Fruit fly (Drosophila melanogaster) whole organism, embryonic: ENCODE results near the gene CG6041.

Source experiments
- BEAF-32 ChIP-seq: fragments of 200-800 bp; sonication (Bioruptor generic); optimal IDR thresholded peaks from 3 replicates; lab custom pipeline; 2017; ENCODE audit warnings: missing biosample characterization, missing genetic modification characterization, mild to moderate bottlenecking, moderate library complexity, missing genetic modification reagents
- BtbVII ChIP-seq: fragments of 200-800 bp; sonication (Bioruptor generic); optimal IDR thresholded peaks from 3 replicates; lab custom pipeline; 2017; ENCODE audit warnings: missing biosample characterization, mild to moderate bottlenecking, missing genetic modification characterization
- CG11695 ChIP-seq: fragments of 200-800 bp; sonication (Bioruptor generic); IDR thresholded peaks from 3 replicates; pipeline ENCODE4 v1.3.6; 2022; ENCODE audit warnings: missing biosample characterization, missing genetic modification characterization
- CG12659 ChIP-seq: fragments of 200-800 bp; sonication (Bioruptor generic); optimal IDR thresholded peaks from 3 replicates; lab custom pipeline; 2017; ENCODE audit warnings: mild to moderate bottlenecking, missing biosample characterization, missing genetic modification reagents, missing genetic modification characterization
- CG12744 ChIP-seq: fragments of 200-800 bp; sonication (Bioruptor generic); optimal IDR thresholded peaks from 2 replicates; lab custom pipeline; 2016; ENCODE audit warnings: missing biosample characterization, missing genetic modification characterization
- CG15479 ChIP-seq: fragments of 200-800 bp; sonication (Bioruptor generic); optimal IDR thresholded peaks from 3 replicates; lab custom pipeline; 2019; ENCODE audit warnings: missing biosample characterization, mild to moderate bottlenecking, missing genetic modification characterization, moderate library complexity
- CG17328 ChIP-seq: fragments of 200-800 bp; sonication (Bioruptor generic); IDR thresholded peaks from 2 replicates; pipeline ENCODE4 v1.3.6; 2022; ENCODE audit warnings: missing biosample characterization, missing genetic modification characterization
- CG17385 ChIP-seq: fragments of 200-800 bp; sonication (Bioruptor generic); optimal IDR thresholded peaks from 3 replicates; lab custom pipeline; 2018; ENCODE audit warnings: missing biosample characterization, mild to moderate bottlenecking, missing genetic modification characterization
- CG2120 ChIP-seq: fragments of 200-800 bp; sonication (Bioruptor generic); optimal IDR thresholded peaks from 3 replicates; lab custom pipeline; 2016; ENCODE audit warnings: missing biosample characterization, missing genetic modification characterization
- CG30020 ChIP-seq: fragments of 200-800 bp; optimal IDR thresholded peaks from 2 replicates; lab custom pipeline; 2019; ENCODE audit warnings: missing biosample characterization, mild to moderate bottlenecking, missing genetic modification characterization, moderate library complexity
- CG31388 ChIP-seq: fragments of 200-800 bp; sonication (Bioruptor generic); optimal IDR thresholded peaks from 2 replicates; lab custom pipeline; 2016; ENCODE audit warnings: missing biosample characterization, missing genetic modification characterization
- CG3163 ChIP-seq: fragments of 200-800 bp; sonication (Bioruptor generic); optimal IDR thresholded peaks from 3 replicates; lab custom pipeline; 2016; ENCODE audit warnings: missing biosample characterization, missing genetic modification characterization
- CG32772 ChIP-seq: fragments of 200-800 bp; sonication (Bioruptor generic); IDR thresholded peaks from 2 replicates; pipeline ENCODE4 v1.3.6; 2022; ENCODE audit warnings: missing biosample characterization, missing genetic modification characterization
- CG3281 ChIP-seq: fragments of 200-800 bp; sonication (Bioruptor generic); optimal IDR thresholded peaks from 3 replicates; lab custom pipeline; 2017; ENCODE audit warnings: missing biosample characterization, mild to moderate bottlenecking, missing genetic modification characterization
- CG33213 ChIP-seq: fragments of 200-800 bp; sonication (Bioruptor generic); optimal IDR thresholded peaks from 3 replicates; lab custom pipeline; 2016; ENCODE audit warnings: missing biosample characterization, missing genetic modification characterization
- CG34422 ChIP-seq: fragments of 200-800 bp; sonication (Bioruptor generic); IDR thresholded peaks from 3 replicates; pipeline ENCODE4 v1.3.6; 2022; ENCODE audit warnings: missing biosample characterization, missing genetic modification characterization
- CG4282 ChIP-seq: fragments of 200-800 bp; sonication (Bioruptor generic); optimal IDR thresholded peaks from 2 replicates; lab custom pipeline; 2016; ENCODE audit warnings: missing biosample characterization, missing genetic modification characterization
- CG4617 ChIP-seq: fragments of 200-800 bp; sonication (Bioruptor generic); optimal IDR thresholded peaks from 3 replicates; lab custom pipeline; 2016; ENCODE audit warnings: missing biosample characterization, missing genetic modification characterization, borderline replicate concordance
- CG5180 ChIP-seq: fragments of 200-800 bp; sonication (Bioruptor generic); optimal IDR thresholded peaks from 3 replicates; lab custom pipeline; 2017; ENCODE audit warnings: missing biosample characterization, missing genetic modification characterization, mild to moderate bottlenecking, moderate library complexity, missing genetic modification reagents
- CG6854 ChIP-seq: fragments of 200-800 bp; sonication (Bioruptor generic); optimal IDR thresholded peaks from 3 replicates; lab custom pipeline; 2017; ENCODE audit warnings: missing biosample characterization, mild to moderate bottlenecking, missing genetic modification characterization
- CG7786 ChIP-seq: fragments of 200-800 bp; sonication (Bioruptor generic); optimal IDR thresholded peaks from 2 replicates; lab custom pipeline; 2016; ENCODE audit warnings: missing biosample characterization, missing genetic modification characterization
- CG7987 ChIP-seq: fragments of 200-800 bp; sonication (Bioruptor generic); optimal IDR thresholded peaks from 2 replicates; lab custom pipeline; 2018; ENCODE audit warnings: missing biosample characterization, mild to moderate bottlenecking, missing genetic modification characterization, moderate library complexity
- CTCF ChIP-seq: fragments of 200-800 bp; sonication (Bioruptor generic); optimal IDR thresholded peaks from 2 replicates; lab custom pipeline; 2017; ENCODE audit warnings: missing biosample characterization, mild to moderate bottlenecking, missing genetic modification characterization, moderate library complexity
- Dek ChIP-seq: fragments of 200-800 bp; sonication (Bioruptor generic); optimal IDR thresholded peaks from 3 replicates; lab custom pipeline; 2019; ENCODE audit warnings: missing biosample characterization, mild to moderate bottlenecking, missing genetic modification characterization, moderate library complexity
- Doc2 ChIP-seq: fragments of 200-800 bp; sonication (Bioruptor generic); IDR thresholded peaks from 2 replicates; pipeline ENCODE4 v1.3.6; 2022; ENCODE audit warnings: missing biosample characterization, missing genetic modification characterization
- Eip74EF ChIP-seq, 2 experiments: fragments of 200-800 bp in 1 of 2; fragments of >200 bp in 1 of 2; sonication (Bioruptor generic) in 1 of 2; optimal IDR thresholded peaks; 2 replicates each; lab custom pipeline; 2017 to 2019; ENCODE audit warnings: missing biosample characterization in 2 of 2, missing genetic modification characterization in 2 of 2, mild to moderate bottlenecking in 1 of 2, moderate library complexity in 1 of 2
- Jarid2 ChIP-seq: fragments of 200-800 bp; sonication (Bioruptor generic); optimal IDR thresholded peaks from 3 replicates; lab custom pipeline; 2017; ENCODE audit warnings: mild to moderate bottlenecking, missing biosample characterization, missing genetic modification reagents, missing genetic modification characterization
- Kr ChIP-seq: fragments of 200-800 bp; sonication (Bioruptor generic); optimal IDR thresholded peaks from 2 replicates; lab custom pipeline; 2017; ENCODE audit warnings: missing biosample characterization, mild to moderate bottlenecking, missing genetic modification characterization
- NK7.1 ChIP-seq: fragments of 200-800 bp; sonication (Bioruptor generic); optimal IDR thresholded peaks from 3 replicates; lab custom pipeline; 2016; ENCODE audit warnings: missing biosample characterization, missing genetic modification characterization
- Oaz ChIP-seq: fragments of 200-800 bp; sonication (Bioruptor generic); IDR thresholded peaks from 2 replicates; pipeline ENCODE4 v1.3.6; 2022; ENCODE audit warnings: missing biosample characterization, missing genetic modification characterization
- Opbp ChIP-seq: fragments of 200-800 bp; sonication (Bioruptor generic); IDR thresholded peaks from 3 replicates; pipeline ENCODE4 v1.3.6; 2022; ENCODE audit warnings: missing biosample characterization, missing genetic modification characterization; ENCODE audit not compliant: partially characterized antibody
- Spps ChIP-seq: fragments of 200-800 bp; sonication (Bioruptor generic); optimal IDR thresholded peaks from 2 replicates; lab custom pipeline; 2018; ENCODE audit warnings: missing biosample characterization, mild to moderate bottlenecking, missing genetic modification characterization
- Xrp1 ChIP-seq: fragments of 200-800 bp; sonication (Bioruptor generic); IDR thresholded peaks from 2 replicates; pipeline ENCODE4 v1.3.6; 2022; ENCODE audit warnings: missing biosample characterization, missing genetic modification characterization
- aop ChIP-seq: fragments of 200-800 bp; sonication (Bioruptor generic); IDR thresholded peaks from 2 replicates; pipeline ENCODE4 v1.3.6; 2022; ENCODE audit warnings: missing biosample characterization, missing genetic modification characterization
- bsh ChIP-seq, 2 experiments: fragments of 200-800 bp; sonication (Bioruptor generic); optimal IDR thresholded peaks; 2 replicates each; lab custom pipeline; 2017 to 2018; ENCODE audit warnings: mild to moderate bottlenecking in 2 of 2, missing biosample characterization in 2 of 2, missing genetic modification characterization in 2 of 2, moderate library complexity in 1 of 2
- btn ChIP-seq: fragments of 200-800 bp; sonication (Bioruptor generic); optimal IDR thresholded peaks from 2 replicates; lab custom pipeline; 2016; ENCODE audit warnings: missing biosample characterization, missing genetic modification characterization
- caup ChIP-seq: fragments of 200-800 bp; sonication (Bioruptor generic); optimal IDR thresholded peaks from 3 replicates; lab custom pipeline; 2017; ENCODE audit warnings: missing biosample characterization, mild to moderate bottlenecking, missing genetic modification characterization, moderate library complexity; ENCODE audit not compliant: severe bottlenecking
- cg ChIP-seq: fragments of 200-800 bp; sonication (Bioruptor generic); optimal IDR thresholded peaks from 3 replicates; lab custom pipeline; 2019; ENCODE audit warnings: missing biosample characterization, mild to moderate bottlenecking, missing genetic modification characterization, moderate library complexity
- chn ChIP-seq: fragments of 200-800 bp; sonication (Bioruptor generic); optimal IDR thresholded peaks from 2 replicates; lab custom pipeline; 2016; ENCODE audit warnings: missing biosample characterization, missing genetic modification characterization
- ci ChIP-seq: fragments of 200-800 bp; sonication (Bioruptor generic); IDR thresholded peaks from 3 replicates; pipeline ENCODE4 v1.3.6; 2022; ENCODE audit warnings: missing biosample characterization, missing genetic modification characterization
- crol ChIP-seq: fragments of 200-800 bp; sonication (Bioruptor generic); IDR thresholded peaks from 2 replicates; pipeline ENCODE4 v1.3.6; 2022; ENCODE audit warnings: missing biosample characterization, missing genetic modification characterization
- crp ChIP-seq, 2 experiments: fragments of 200-800 bp; sonication (Bioruptor generic); optimal IDR thresholded peaks; 2 replicates in 1 of 2; 3 replicates in 1 of 2; lab custom pipeline; 2017; ENCODE audit warnings: missing biosample characterization in 2 of 2, missing genetic modification characterization in 2 of 2, mild to moderate bottlenecking in 1 of 2, moderate library complexity in 1 of 2
- her ChIP-seq: fragments of 200-800 bp; sonication (Bioruptor generic); optimal IDR thresholded peaks from 2 replicates; lab custom pipeline; 2016; ENCODE audit warnings: missing biosample characterization, missing genetic modification characterization
- jigr1 ChIP-seq: fragments of 200-800 bp; sonication (Bioruptor generic); IDR thresholded peaks from 3 replicates; pipeline ENCODE4 v1.3.6; 2022; ENCODE audit warnings: missing biosample characterization, missing genetic modification characterization
- pita ChIP-seq: fragments of 200-800 bp; sonication (Bioruptor generic); optimal IDR thresholded peaks from 2 replicates; lab custom pipeline; 2017; ENCODE audit warnings: missing biosample characterization, mild to moderate bottlenecking, missing genetic modification characterization
- scrt ChIP-seq: fragments of 200-800 bp; sonication (Bioruptor generic); optimal IDR thresholded peaks from 2 replicates; lab custom pipeline; 2018; ENCODE audit warnings: missing biosample characterization, mild to moderate bottlenecking, missing genetic modification characterization, moderate library complexity
- sd ChIP-seq: fragments of 200-800 bp; sonication (Bioruptor generic); optimal IDR thresholded peaks from 3 replicates; lab custom pipeline; 2018; ENCODE audit warnings: missing biosample characterization, mild to moderate bottlenecking, missing genetic modification characterization, moderate library complexity
- shn ChIP-seq: fragments of 200-800 bp; sonication (Bioruptor generic); optimal IDR thresholded peaks from 3 replicates; lab custom pipeline; 2016; ENCODE audit warnings: missing biosample characterization, missing genetic modification characterization
- sqz ChIP-seq: fragments of 200-800 bp; sonication (Bioruptor generic); optimal IDR thresholded peaks from 3 replicates; lab custom pipeline; 2018; ENCODE audit warnings: missing biosample characterization, mild to moderate bottlenecking, missing genetic modification characterization
- sr ChIP-seq: fragments of 200-800 bp; sonication (Bioruptor generic); IDR thresholded peaks from 3 replicates; pipeline ENCODE4 v1.3.6; 2022; ENCODE audit warnings: missing biosample characterization, missing genetic modification characterization
- stwl ChIP-seq: fragments of 200-800 bp; sonication (Bioruptor generic); optimal IDR thresholded peaks from 3 replicates; lab custom pipeline; 2018; ENCODE audit warnings: missing biosample characterization, mild to moderate bottlenecking, missing genetic modification characterization, moderate library complexity

Gene CG6041

DNA sequence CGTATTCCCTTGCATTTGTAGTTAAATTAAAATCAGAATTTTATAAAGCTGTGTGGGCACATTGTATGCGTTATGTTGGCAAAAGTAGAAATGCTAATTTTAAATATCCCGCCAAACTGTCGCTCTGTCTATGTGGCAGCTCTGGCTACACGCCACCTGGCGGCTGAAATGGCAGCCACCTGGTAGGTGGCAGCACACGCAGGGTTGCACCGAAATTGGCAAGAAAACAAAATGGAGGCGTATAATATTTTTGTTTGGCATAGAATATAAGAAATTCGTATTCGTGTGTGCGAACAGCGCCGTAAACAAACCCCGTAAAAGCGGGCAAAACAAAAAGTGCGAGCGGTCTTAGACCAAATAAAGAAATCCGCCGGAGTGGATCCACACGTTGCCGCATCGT, 40.0 kb upstream of the CG6041 start, which contains the start of gene CG12236 (continued):
- TF ChIP-seq Dek (tag; lab: Kevin White, UChicago) (peak; percentile 38), ci (GFP tag; lab: Robert Waterston, UW) (peak; percentile 64; the same call in 2 of the 3 replicates), CTCF (GFP tag; lab: Kevin White, UChicago) (peak; percentile 97), CG12659 (GFP tag; lab: Kevin White, UChicago) (peak; percentile 85), stwl (tag; lab: Kevin White, UChicago) (peak; percentile 72), crol (GFP tag; lab: Robert Waterston, UW) (no peak), CG17328 (GFP tag; lab: Robert Waterston, UW) (peak; percentile 39; the same call in 1 of the 2 replicates), CG7987 (GFP tag; lab: Kevin White, UChicago) (peak; percentile 77), sqz (GFP tag; lab: Kevin White, UChicago) (no peak), CG17385 (GFP tag; lab: Kevin White, UChicago) (peak; percentile 40), CG3163 (GFP tag; lab: Kevin White, UChicago) (peak; percentile 26), CG11695 (GFP tag; lab: Robert Waterston, UW) (no peak), crp (GFP tag; optimal IDR thresholded peaks at IDR 0.05; lab: Kevin White, UChicago) (peak in 1 of 2 experiments; percentile 52), Kr (no peak), CG3281 (peak; percentile 6), CG2120 (GFP tag; lab: Kevin White, UChicago) (peak; percentile 36), caup (GFP tag; lab: Kevin White, UChicago) (peak; percentile 74), CG4282 (GFP tag; lab: Kevin White, UChicago) (peak; percentile 51), Jarid2 (GFP tag; lab: Kevin White, UChicago) (no peak), CG34422 (peak; percentile 69), aop (GFP tag; lab: Robert Waterston, UW) (0 out of 2 replicates have a peak, but pooled peaks have one; percentile 7), sd (tag; lab: Kevin White, UChicago) (peak; percentile 53), CG32772 (GFP tag; lab: Robert Waterston, UW) (no peak), CG33213 (GFP tag; lab: Kevin White, UChicago) (peak; percentile 67), Oaz (no peak), CG4617 (GFP tag; lab: Kevin White, UChicago) (peak; percentile 79), jigr1 (GFP tag; lab: Robert Waterston, UW) (no peak), CG12744 (GFP tag; lab: Kevin White, UChicago) (no peak), CG6854 (no peak), Xrp1 (GFP tag; lab: Robert Waterston, UW) (no peak), her (GFP tag; lab: Kevin White, UChicago) (peak; percentile 56), Spps (tag; lab: Kevin White, UChicago) (no peak), CG30020 (peak; percentile 22), sr (GFP tag; lab: Robert Waterston, UW) (0 out of 3 replicates have a peak, but pooled peaks have one; percentile 36), scrt (GFP tag; lab: Kevin White, UChicago) (no peak), BtbVII (no peak), shn (no peak), Eip74EF (GFP tag; optimal IDR thresholded peaks at IDR 0.05; lab: Kevin White, UChicago) (no peak), chn (peak; percentile 53), CG7786 (GFP tag; lab: Kevin White, UChicago) (peak; percentile 2), Opbp (peak; percentile 66; the same call in 2 of the 3 replicates), CG31388 (GFP tag; lab: Kevin White, UChicago) (no peak), pita (GFP tag; lab: Kevin White, UChicago) (no peak), Doc2 (GFP tag; lab: Robert Waterston, UW) (no peak), NK7.1 (GFP tag; lab: Kevin White, UChicago) (peak; percentile 36), cg (no peak), BEAF-32 (GFP tag; lab: Kevin White, UChicago) (peak; percentile 54), btn (GFP tag; lab: Kevin White, UChicago) (no peak), CG5180 (no peak), CG15479 (GFP tag; lab: Kevin White, UChicago) (no peak), bsh (GFP tag; optimal IDR thresholded peaks at IDR 0.05; lab: Kevin White, UChicago) (peak in 1 of 2 experiments; percentile 12)
